Worm (Caenorhabditis elegans): ENCODE results near the gene srg-67.

The srg-67 gene

DNA sequence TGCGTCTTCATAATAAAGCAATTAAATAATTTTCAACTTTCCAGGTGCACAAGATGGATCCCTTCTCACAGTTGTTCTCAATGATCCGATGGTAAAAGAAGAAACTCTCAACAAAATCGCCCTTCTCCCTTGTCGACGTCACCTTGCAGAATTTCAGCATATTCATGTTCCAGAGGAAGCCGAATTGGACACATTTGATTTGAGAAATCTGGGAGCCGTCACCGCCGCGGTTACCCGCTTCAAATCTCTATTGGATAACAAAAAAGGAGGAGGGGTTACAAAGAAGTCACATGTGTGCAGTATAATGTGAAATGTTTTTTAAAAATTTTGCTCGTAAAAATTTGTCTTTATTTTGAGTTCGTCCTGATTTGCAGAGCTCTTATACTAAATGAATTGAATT, 39.9 kb upstream of the srg-67 start:
- no peak for TF ChIP-seq die-1 (tag; optimal IDR thresholded peaks at IDR 0.05)
- no peak for TF ChIP-seq ceh-40 (GFP tag; IDR thresholded peaks at IDR 0.05)
- TF ChIP-seq B0019.2 (GFP tag; conservative IDR thresholded peaks at IDR 0.05), result no peak
- TF ChIP-seq sptf-2 (GFP tag; optimal IDR thresholded peaks at IDR 0.05), result no peak
- TF ChIP-seq dpff-1 (tag; optimal IDR thresholded peaks at IDR 0.05), result no peak
- TF ChIP-seq snpc-1.1 (tag; optimal IDR thresholded peaks at IDR 0.05; ENCODE audit: insufficient read depth), result no peak
- TF ChIP-seq lin-35 (GFP tag; optimal IDR thresholded peaks at IDR 0.05), result no peak
- TF ChIP-seq nhr-90 (tag; optimal IDR thresholded peaks at IDR 0.05), result no peak
- no peak for TF ChIP-seq rcor-1 (GFP tag; IDR thresholded peaks at IDR 0.05)
- TF ChIP-seq ztf-22 (GFP tag; optimal IDR thresholded peaks at IDR 0.05), result no peak
- TF ChIP-seq ccch-3 (GFP tag; optimal IDR thresholded peaks at IDR 0.05), result no peak
- no peak for TF ChIP-seq hlh-26 (GFP tag; conservative IDR thresholded peaks at IDR 0.05)
- no peak for TF ChIP-seq efl-1 (GFP tag; optimal IDR thresholded peaks at IDR 0.05)
- TF ChIP-seq dox-1 (GFP tag; IDR thresholded peaks at IDR 0.05), result no peak
- peak; percentile 10 for TF ChIP-seq snpc-3.4 (tag; optimal IDR thresholded peaks at IDR 0.05)
- TF ChIP-seq zim-3 (tag; optimal IDR thresholded peaks at IDR 0.05), result no peak
- TF ChIP-seq attf-6 (GFP tag; IDR thresholded peaks at IDR 0.05), result peak; percentile 40; the same call in 1 of the 2 replicates
- TF ChIP-seq lag-1 (GFP tag; IDR thresholded peaks at IDR 0.05), result no peak
- TF ChIP-seq mel-28 (tag; optimal IDR thresholded peaks at IDR 0.05; ENCODE audit: borderline replicate concordance), result no peak
- no peak for TF ChIP-seq egl-18 (GFP tag; IDR thresholded peaks at IDR 0.05)
- TF ChIP-seq F57C9.4 (tag; optimal IDR thresholded peaks at IDR 0.05), result no peak
- no peak for TF ChIP-seq sea-2 (GFP tag; IDR thresholded peaks at IDR 0.05)
- no peak for TF ChIP-seq F10E7.11 (tag; optimal IDR thresholded peaks at IDR 0.05)
- TF ChIP-seq akir-1 (GFP tag; optimal IDR thresholded peaks at IDR 0.05), result no peak
- no peak for TF ChIP-seq tbx-9 (tag; optimal IDR thresholded peaks at IDR 0.05; ENCODE audit: borderline replicate concordance)
- TF ChIP-seq F57A8.1 (GFP tag; optimal IDR thresholded peaks at IDR 0.05), result no peak
- TF ChIP-seq fkh-3 (tag; optimal IDR thresholded peaks at IDR 0.05), result no peak
- no peak for TF ChIP-seq bed-1 (GFP tag; IDR thresholded peaks at IDR 0.05)
- no peak for TF ChIP-seq hlh-12 (tag; optimal IDR thresholded peaks at IDR 0.05)
- no peak for TF ChIP-seq B0035.1 (tag; optimal IDR thresholded peaks at IDR 0.05)
- no peak for TF ChIP-seq rec-8 (tag; optimal IDR thresholded peaks at IDR 0.05)
- no peak for TF ChIP-seq T26A5.8 (tag; optimal IDR thresholded peaks at IDR 0.05)
- no peak for TF ChIP-seq him-1 (tag; optimal IDR thresholded peaks at IDR 0.05)
- TF ChIP-seq nhr-120 (GFP tag; IDR thresholded peaks at IDR 0.05), result no peak
- TF ChIP-seq cebp-2 (GFP tag; IDR thresholded peaks at IDR 0.05), result 0 out of 2 replicates have a peak, but pooled peaks have one; percentile 70
- peak; percentile 23; the same call in 1 of the 2 replicates for TF ChIP-seq pbrm-1 (GFP tag; IDR thresholded peaks at IDR 0.05)
- no peak for TF ChIP-seq ceh-27 (GFP tag; optimal IDR thresholded peaks at IDR 0.05)
- TF ChIP-seq mes-4 (tag; optimal IDR thresholded peaks at IDR 0.05), result no peak
- TF ChIP-seq B0336.3 (GFP tag; IDR thresholded peaks at IDR 0.05), result peak; percentile 75
- TF ChIP-seq zfh-2 (GFP tag; conservative IDR thresholded peaks at IDR 0.05), result no peak
- no peak for TF ChIP-seq sdz-38 (tag; optimal IDR thresholded peaks at IDR 0.05)
- no peak for TF ChIP-seq snpc-1.3 (tag; optimal IDR thresholded peaks at IDR 0.05; ENCODE audit: insufficient read depth)
- peak; percentile 38 for TF ChIP-seq ztf-18 (tag; optimal IDR thresholded peaks at IDR 0.05)
- TF ChIP-seq ceh-58 (GFP tag; IDR thresholded peaks at IDR 0.05), result no peak
- TF ChIP-seq let-607 (tag; optimal IDR thresholded peaks at IDR 0.05), result peak in 1 of 2 experiments; percentile 28
- no peak for TF ChIP-seq F49E8.2 (tag; optimal IDR thresholded peaks at IDR 0.05; ENCODE audit: insufficient read depth)
- TF ChIP-seq dpl-1 (GFP tag; optimal IDR thresholded peaks at IDR 0.05), result no peak
- TF ChIP-seq cebp-1 (GFP tag; IDR thresholded peaks at IDR 0.05), result no peak
- no peak for TF ChIP-seq cebp-1 (tag; optimal IDR thresholded peaks at IDR 0.05)

Measured in whole organism, young adult.